Fruit fly (Drosophila melanogaster) whole organism, embryonic: ENCODE data around the gene Ptp36E.

Experiments used
- Atf3 ChIP-seq: fragments of 200-800 bp; sonication (Bioruptor generic); optimal IDR thresholded peaks from 3 replicates; lab custom pipeline; 2016; ENCODE audit warnings: missing biosample characterization, missing genetic modification characterization
- CG10543 ChIP-seq: fragments of 200-800 bp; sonication (Bioruptor generic); optimal IDR thresholded peaks from 3 replicates; lab custom pipeline; 2017; ENCODE audit warnings: missing biosample characterization, mild to moderate bottlenecking, missing genetic modification characterization, moderate library complexity
- CG10979 ChIP-seq: fragments of 200-800 bp; sonication (Bioruptor generic); optimal IDR thresholded peaks from 2 replicates; lab custom pipeline; 2018; ENCODE audit warnings: missing biosample characterization, mild to moderate bottlenecking, missing genetic modification characterization, moderate library complexity
- CG11504 ChIP-seq: fragments of 200-800 bp; sonication (Bioruptor generic); optimal IDR thresholded peaks from 3 replicates; lab custom pipeline; 2019; ENCODE audit warnings: missing biosample characterization, mild to moderate bottlenecking, missing genetic modification characterization, moderate library complexity
- CG11695 ChIP-seq: fragments of 200-800 bp; sonication (Bioruptor generic); IDR thresholded peaks from 3 replicates; pipeline ENCODE4 v1.3.6; 2022; ENCODE audit warnings: missing biosample characterization, missing genetic modification characterization
- CG12071 ChIP-seq: fragments of 200-800 bp; sonication (Bioruptor generic); optimal IDR thresholded peaks from 3 replicates; lab custom pipeline; 2018; ENCODE audit warnings: missing biosample characterization, mild to moderate bottlenecking, missing genetic modification characterization
- CG12769 ChIP-seq: fragments of 200-800 bp; sonication (Bioruptor generic); optimal IDR thresholded peaks from 2 replicates; lab custom pipeline; 2019; ENCODE audit warnings: missing biosample characterization, mild to moderate bottlenecking, missing genetic modification characterization, moderate library complexity
- CG15479 ChIP-seq: fragments of 200-800 bp; sonication (Bioruptor generic); optimal IDR thresholded peaks from 3 replicates; lab custom pipeline; 2019; ENCODE audit warnings: missing biosample characterization, mild to moderate bottlenecking, missing genetic modification characterization, moderate library complexity
- CG1603 ChIP-seq: fragments of 200-800 bp; sonication (Bioruptor generic); optimal IDR thresholded peaks from 2 replicates; lab custom pipeline; 2019; ENCODE audit warnings: missing biosample characterization, mild to moderate bottlenecking, missing genetic modification characterization, moderate library complexity
- CG16813 ChIP-seq: fragments of 200-800 bp; sonication (Bioruptor generic); IDR thresholded peaks from 3 replicates; pipeline ENCODE4 v1.3.6; 2022; ENCODE audit warnings: missing biosample characterization, missing genetic modification characterization; ENCODE audit not compliant: partially characterized antibody
- CG18476 ChIP-seq: fragments of 200-800 bp; sonication (Bioruptor generic); optimal IDR thresholded peaks from 2 replicates; lab custom pipeline; 2016; ENCODE audit warnings: missing biosample characterization, mild to moderate bottlenecking, missing genetic modification characterization
- CG2202 ChIP-seq: fragments of 200-800 bp; sonication (Bioruptor generic); optimal IDR thresholded peaks from 2 replicates; lab custom pipeline; 2018; ENCODE audit warnings: missing biosample characterization, mild to moderate bottlenecking, missing genetic modification characterization
- CG31224 ChIP-seq: fragments of 200-800 bp; sonication (Bioruptor generic); IDR thresholded peaks from 2 replicates; pipeline ENCODE4 v1.3.6; 2022; ENCODE audit warnings: missing biosample characterization, missing genetic modification characterization
- CG31441 ChIP-seq: fragments of 200-800 bp; sonication (Bioruptor generic); IDR thresholded peaks from 2 replicates; pipeline ENCODE4 v1.3.6; 2022; ENCODE audit warnings: missing biosample characterization, missing genetic modification characterization
- CG3995 ChIP-seq: fragments of 200-800 bp; sonication (Bioruptor generic); optimal IDR thresholded peaks from 3 replicates; lab custom pipeline; 2016; ENCODE audit warnings: missing biosample characterization, missing genetic modification characterization
- CG4360 ChIP-seq: fragments of 200-800 bp; sonication (Bioruptor generic); IDR thresholded peaks from 2 replicates; pipeline ENCODE4 v1.3.6; 2022; ENCODE audit warnings: missing biosample characterization, missing genetic modification characterization
- CG4404 ChIP-seq: fragments of 200-800 bp; sonication (Bioruptor generic); IDR thresholded peaks from 2 replicates; pipeline ENCODE4 v1.3.6; 2022; ENCODE audit warnings: missing biosample characterization, missing genetic modification characterization
- CG4730 ChIP-seq: fragments of 200-800 bp; sonication (Bioruptor generic); IDR thresholded peaks from 2 replicates; pipeline ENCODE4 v1.3.6; 2022; ENCODE audit warnings: missing biosample characterization, missing genetic modification characterization
- CG6854 ChIP-seq: fragments of 200-800 bp; sonication (Bioruptor generic); optimal IDR thresholded peaks from 3 replicates; lab custom pipeline; 2017; ENCODE audit warnings: missing biosample characterization, mild to moderate bottlenecking, missing genetic modification characterization
- CG7745 ChIP-seq: fragments of 200-800 bp; sonication (Bioruptor generic); optimal IDR thresholded peaks from 2 replicates; lab custom pipeline; 2018; ENCODE audit warnings: missing biosample characterization, mild to moderate bottlenecking, missing genetic modification characterization, moderate library complexity
- CG8359 ChIP-seq: fragments of 200-800 bp; sonication (Bioruptor generic); optimal IDR thresholded peaks from 2 replicates; lab custom pipeline; 2017; ENCODE audit warnings: missing biosample characterization, mild to moderate bottlenecking, missing genetic modification characterization, borderline replicate concordance
- CG9932 ChIP-seq: fragments of 200-800 bp; sonication (Bioruptor generic); IDR thresholded peaks from 2 replicates; pipeline ENCODE4 v1.3.6; 2022; ENCODE audit warnings: missing biosample characterization, missing genetic modification characterization
- CkIIα-i1 ChIP-seq: fragments of 200-800 bp; sonication (Bioruptor generic); IDR thresholded peaks from 2 replicates; pipeline ENCODE4 v1.3.6; 2022; ENCODE audit warnings: missing biosample characterization, missing genetic modification characterization
- ERR ChIP-seq: fragments of 200-800 bp; sonication (Bioruptor generic); optimal IDR thresholded peaks from 2 replicates; lab custom pipeline; 2016; ENCODE audit warnings: missing biosample characterization, missing genetic modification characterization
- Fer2 ChIP-seq: fragments of 200-800 bp; sonication (Bioruptor generic); optimal IDR thresholded peaks from 2 replicates; lab custom pipeline; 2018; ENCODE audit warnings: missing biosample characterization, mild to moderate bottlenecking, missing genetic modification characterization, moderate library complexity
- H15 ChIP-seq: fragments of 200-800 bp; sonication (Bioruptor generic); IDR thresholded peaks from 3 replicates; pipeline ENCODE4 v1.3.6; 2022; ENCODE audit warnings: missing biosample characterization, missing genetic modification characterization
- Mes4 ChIP-seq: fragments of 200-800 bp; sonication (Bioruptor generic); optimal IDR thresholded peaks from 2 replicates; lab custom pipeline; 2016; ENCODE audit warnings: missing biosample characterization, missing genetic modification characterization
- Myb ChIP-seq: fragments of 200-800 bp; sonication (Bioruptor generic); optimal IDR thresholded peaks from 2 replicates; lab custom pipeline; 2016; ENCODE audit warnings: missing biosample characterization, missing genetic modification characterization
- PHDP ChIP-seq: fragments of 200-800 bp; sonication (Bioruptor generic); optimal IDR thresholded peaks from 3 replicates; lab custom pipeline; 2018; ENCODE audit warnings: missing biosample characterization, mild to moderate bottlenecking, missing genetic modification characterization, moderate library complexity
- Taf1 ChIP-seq: fragments of 200-800 bp; sonication (Bioruptor generic); IDR thresholded peaks from 2 replicates; pipeline ENCODE4 v1.3.6; 2022; ENCODE audit warnings: missing biosample characterization, missing genetic modification characterization
- ab ChIP-seq: fragments of 200-800 bp; sonication (Bioruptor generic); optimal IDR thresholded peaks from 2 replicates; lab custom pipeline; 2016; ENCODE audit warnings: missing biosample characterization, missing genetic modification characterization
- az2 ChIP-seq: fragments of 200-800 bp; sonication (Bioruptor generic); optimal IDR thresholded peaks from 3 replicates; lab custom pipeline; 2016; ENCODE audit warnings: missing biosample characterization, missing genetic modification characterization
- bigmax ChIP-seq: fragments of 200-800 bp; sonication (Bioruptor generic); optimal IDR thresholded peaks from 2 replicates; lab custom pipeline; 2018; ENCODE audit warnings: missing biosample characterization, mild to moderate bottlenecking, missing genetic modification characterization
- bsh ChIP-seq, 2 experiments: fragments of 200-800 bp; sonication (Bioruptor generic); optimal IDR thresholded peaks; 2 replicates each; lab custom pipeline; 2017 to 2018; ENCODE audit warnings: mild to moderate bottlenecking in 2 of 2, missing biosample characterization in 2 of 2, missing genetic modification characterization in 2 of 2, moderate library complexity in 1 of 2
- emc ChIP-seq: fragments of 200-800 bp; sonication (Bioruptor generic); optimal IDR thresholded peaks from 2 replicates; lab custom pipeline; 2016; ENCODE audit warnings: missing biosample characterization, missing genetic modification characterization
- ems ChIP-seq: fragments of 200-800 bp; sonication (Bioruptor generic); optimal IDR thresholded peaks from 3 replicates; lab custom pipeline; 2016; ENCODE audit warnings: missing biosample characterization, missing genetic modification characterization
- fd102C ChIP-seq: fragments of 200-800 bp; sonication (Bioruptor generic); optimal IDR thresholded peaks from 2 replicates; lab custom pipeline; 2018; ENCODE audit warnings: missing biosample characterization, mild to moderate bottlenecking, missing genetic modification characterization, moderate library complexity
- jing ChIP-seq: fragments of 200-800 bp; sonication (Bioruptor generic); optimal IDR thresholded peaks from 2 replicates; lab custom pipeline; 2018; ENCODE audit warnings: missing biosample characterization, mild to moderate bottlenecking, missing genetic modification characterization
- kay ChIP-seq: fragments of 200-800 bp; sonication (Bioruptor generic); optimal IDR thresholded peaks from 2 replicates; lab custom pipeline; 2016; ENCODE audit warnings: missing biosample characterization, missing genetic modification characterization
- mam ChIP-seq: fragments of 200-800 bp; sonication (Bioruptor generic); optimal IDR thresholded peaks from 3 replicates; lab custom pipeline; 2016; ENCODE audit warnings: missing biosample characterization, missing genetic modification characterization
- nerfin-1 ChIP-seq: fragments of 200-800 bp; sonication (Bioruptor generic); optimal IDR thresholded peaks from 3 replicates; lab custom pipeline; 2019; ENCODE audit warnings: missing biosample characterization, mild to moderate bottlenecking, missing genetic modification characterization, moderate library complexity
- nmo ChIP-seq: fragments of 200-800 bp; sonication (Bioruptor generic); optimal IDR thresholded peaks from 2 replicates; lab custom pipeline; 2018; ENCODE audit warnings: missing biosample characterization, mild to moderate bottlenecking, missing genetic modification characterization, moderate library complexity
- onecut ChIP-seq: fragments of 200-800 bp; sonication (Bioruptor generic); IDR thresholded peaks from 2 replicates; pipeline ENCODE4 v1.3.6; 2022; ENCODE audit warnings: missing biosample characterization, missing genetic modification characterization
- pan ChIP-seq, 4 experiments: fragments of >200 bp in 3 of 4; fragments of 200-800 bp in 1 of 4; sonication (Bioruptor generic) in 1 of 4; optimal IDR thresholded peaks in 3 of 4; IDR thresholded peaks in 1 of 4; 2 replicates each; pipeline versions ENCODE4 v1.3.6 to Lab custom; 2017 to 2022; ENCODE audit warnings: missing biosample characterization in 2 of 4, missing genetic modification characterization in 2 of 4, mixed read lengths in 1 of 4
- pita ChIP-seq: fragments of 200-800 bp; sonication (Bioruptor generic); optimal IDR thresholded peaks from 2 replicates; lab custom pipeline; 2017; ENCODE audit warnings: missing biosample characterization, mild to moderate bottlenecking, missing genetic modification characterization
- salm ChIP-seq: fragments of 200-800 bp; sonication (Bioruptor generic); optimal IDR thresholded peaks from 2 replicates; lab custom pipeline; 2018; ENCODE audit warnings: missing biosample characterization, mild to moderate bottlenecking, missing genetic modification characterization
- tna ChIP-seq: fragments of 200-800 bp; sonication (Bioruptor generic); IDR thresholded peaks from 2 replicates; pipeline ENCODE4 v1.3.6; 2022; ENCODE audit warnings: missing biosample characterization, missing genetic modification characterization; ENCODE audit not compliant: partially characterized antibody
- vvl ChIP-seq: fragments of 200-800 bp; sonication (Bioruptor generic); IDR thresholded peaks from 2 replicates; pipeline ENCODE4 v1.3.6; 2022; ENCODE audit warnings: missing biosample characterization, missing genetic modification characterization
- zfh2 ChIP-seq: fragments of 200-800 bp; sonication (Bioruptor generic); optimal IDR thresholded peaks from 2 replicates; lab custom pipeline; 2016; ENCODE audit warnings: missing biosample characterization, missing genetic modification characterization

The Ptp36E gene

DNA sequence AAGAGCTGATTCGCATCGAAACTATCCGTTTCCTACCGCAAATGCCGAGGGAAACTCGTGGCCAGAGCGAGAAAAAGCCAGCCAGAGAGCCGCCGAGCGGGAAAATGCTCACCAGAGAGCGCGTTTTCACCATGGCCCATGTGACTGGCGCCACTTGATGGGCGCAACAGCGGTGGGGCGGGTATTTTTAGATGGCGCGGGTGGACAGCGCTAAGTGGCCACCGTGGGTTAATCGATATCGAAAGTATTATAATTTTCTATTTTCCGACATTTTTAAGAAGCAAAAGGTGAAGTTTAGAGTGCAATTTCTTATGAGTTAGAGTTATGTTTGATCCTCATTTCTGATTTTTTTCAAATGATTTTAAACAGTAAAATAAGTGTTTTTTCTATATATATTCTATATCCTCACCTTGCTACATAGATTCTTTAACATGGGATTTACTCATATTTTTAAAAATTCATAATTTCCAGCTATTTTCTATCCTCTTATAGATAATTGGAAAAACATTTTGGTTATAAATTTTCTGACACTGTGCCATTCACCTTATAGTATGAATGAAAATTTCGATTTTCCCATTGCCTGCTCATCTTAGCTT lies at the start of gene Ptp36E (continued):
- TF ChIP-seq Taf1 (GFP tag; lab: Robert Waterston, UW) (peak; percentile 73), CG16813 (GFP tag; lab: Robert Waterston, UW) (no peak), CG4360 (no peak), zfh2 (GFP tag; lab: Kevin White, UChicago) (peak; percentile 45), CG6854 (GFP tag; lab: Kevin White, UChicago) (peak; percentile 83), CG4730 (peak; percentile 73), CG10543 (peak; percentile 73), onecut (GFP tag; lab: Robert Waterston, UW) (peak; percentile 81), CkIIα-i1 (no peak), CG7745 (tag; lab: Kevin White, UChicago) (no peak), bigmax (GFP tag; lab: Kevin White, UChicago) (no peak), az2 (peak; percentile 76), CG12769 (peak; percentile 20), ERR (GFP tag; lab: Kevin White, UChicago) (no peak), CG31224 (GFP tag; lab: Robert Waterston, UW) (peak; percentile 82), vvl (GFP tag; lab: Robert Waterston, UW) (peak; percentile 54; the same call in 1 of the 2 replicates), nmo (GFP tag; lab: Kevin White, UChicago) (peak; percentile 77), nerfin-1 (peak; percentile 80), Mes4 (GFP tag; lab: Kevin White, UChicago) (no peak), CG15479 (GFP tag; lab: Kevin White, UChicago) (no peak), mam (GFP tag; lab: Kevin White, UChicago) (peak; percentile 57), jing (no peak), CG18476 (GFP tag; lab: Kevin White, UChicago) (no peak), CG8359 (GFP tag; lab: Kevin White, UChicago) (peak; percentile 49), CG9932 (GFP tag; lab: Robert Waterston, UW) (peak; percentile 80), CG10979 (tag; lab: Kevin White, UChicago) (no peak), CG3995 (GFP tag; lab: Kevin White, UChicago) (no peak), salm (tag; lab: Kevin White, UChicago) (peak; percentile 77), emc (no peak), Myb (GFP tag; lab: Kevin White, UChicago) (peak; percentile 25), CG31441 (GFP tag; lab: Robert Waterston, UW) (peak; percentile 91), fd102C (no peak), H15 (peak; percentile 48; the same call in 1 of the 3 replicates), CG12071 (peak; percentile 35), CG11695 (GFP tag; lab: Robert Waterston, UW) (peak; percentile 86), CG4404 (GFP tag; lab: Robert Waterston, UW) (peak; percentile 73), PHDP (tag; lab: Kevin White, UChicago) (peak; percentile 91), tna (GFP tag; lab: Robert Waterston, UW) (no peak), CG11504 (peak; percentile 91), Atf3 (GFP tag; lab: Kevin White, UChicago) (no peak), pan (optimal IDR thresholded peaks at IDR 0.05; lab: Kevin White, UChicago) (no peak), pan (GFP tag; optimal IDR thresholded peaks at IDR 0.05 in 1 of 2, IDR thresholded peaks at IDR 0.05 in 1 of 2) (peak in 1 of 2 experiments; percentile 83), ab (GFP tag; lab: Kevin White, UChicago) (no peak), Fer2 (peak; percentile 79), pita (no peak), ems (GFP tag; lab: Kevin White, UChicago) (no peak), CG2202 (no peak), kay (GFP tag; lab: Kevin White, UChicago) (no peak), bsh (GFP tag; optimal IDR thresholded peaks at IDR 0.05; lab: Kevin White, UChicago) (no peak), CG1603 (tag; lab: Kevin White, UChicago) (no peak)
